Worm (Caenorhabditis elegans) whole organism, L4 larva: Measurements from ENCODE around the gene fbxa-218.
A peak's percentile ranks its signal among the peaks of the same experiment; 100 is the strongest.

ENCODE experiments used
- F26F4.8 ChIP-seq: fragments of 200-800 bp; sonication (Bioruptor generic); conservative IDR thresholded peaks from 2 replicates; pipeline ENCODE4 v1.3.6; 2022; ENCODE audit warnings: missing genetic modification characterization, missing compliant biosample characterization
- F44E2.7 ChIP-seq: fragments of 200-800 bp; sonication (Bioruptor generic); IDR thresholded peaks from 2 replicates; pipeline ENCODE4 v2.1.2; 2022; ENCODE audit warnings: missing genetic modification characterization, missing compliant biosample characterization
- F49E8.2 ChIP-seq: sonication (generic microtip); optimal IDR thresholded peaks from 2 replicates; lab custom pipeline; 2016; ENCODE audit warnings: missing compliant biosample characterization, mild to moderate bottlenecking, missing genetic modification characterization, borderline replicate concordance
- T20F7.1 ChIP-seq: fragments of 200-800 bp; sonication (Bioruptor generic); optimal IDR thresholded peaks from 2 replicates; lab custom pipeline; 2018; ENCODE audit warnings: mild to moderate bottlenecking, missing genetic modification characterization, missing compliant biosample characterization
- T26A8.4 ChIP-seq: fragments of 200-800 bp; sonication (Bioruptor generic); IDR thresholded peaks from 2 replicates; pipeline ENCODE4 v1.3.6; 2022; ENCODE audit warnings: missing genetic modification characterization, missing compliant biosample characterization
- Y75B8A.6 ChIP-seq: fragments of 200-800 bp; sonication (Bioruptor generic); IDR thresholded peaks from 2 replicates; pipeline ENCODE4 v1.3.6; 2022; ENCODE audit warnings: missing genetic modification reagents, missing genetic modification characterization, missing compliant biosample characterization
- ZK546.5 ChIP-seq, 2 experiments: sonication (generic microtip); optimal IDR thresholded peaks; 2 replicates each; lab custom pipeline; 2017; ENCODE audit warnings: missing biosample characterization in 2 of 2, missing genetic modification characterization in 2 of 2
- aha-1 ChIP-seq: fragments of 150-350 bp; peaks from one replicate; lab custom pipeline; 2014; ENCODE audit warnings: missing biosample characterization, missing genetic modification characterization
- ama-1 ChIP-seq: fragments of 150-350 bp; optimal IDR thresholded peaks from 2 replicates; lab custom pipeline; 2014; ENCODE audit warnings: inconsistent platforms, mixed read lengths
- arid-1 ChIP-seq: fragments of 200-800 bp; sonication (Bioruptor generic); conservative IDR thresholded peaks from 2 replicates; pipeline ENCODE4 v1.3.6; 2022; ENCODE audit warnings: missing genetic modification reagents, missing genetic modification characterization, missing compliant biosample characterization
- ceh-82 ChIP-seq: sonication (generic microtip); optimal IDR thresholded peaks from 2 replicates; lab custom pipeline; 2017; ENCODE audit warnings: missing biosample characterization, missing genetic modification characterization
- daf-16 ChIP-seq, 3 experiments: sonication (generic microtip); optimal IDR thresholded peaks; 2 replicates each; lab custom pipeline; 2016 to 2017; ENCODE audit warnings: missing genetic modification characterization in 3 of 3, missing genetic modification reagents in 3 of 3, mild to moderate bottlenecking in 2 of 3, missing compliant biosample characterization in 2 of 3, missing biosample characterization in 1 of 3, moderate library complexity in 1 of 3
- dpl-1 ChIP-seq: fragments of 150-350 bp; optimal IDR thresholded peaks from 2 replicates; lab custom pipeline; 2014; ENCODE audit warnings: missing biosample characterization, missing genetic modification reagents, missing genetic modification characterization
- duxl-1 ChIP-seq: sonication (generic microtip); optimal IDR thresholded peaks from 2 replicates; lab custom pipeline; 2016; ENCODE audit warnings: mild to moderate bottlenecking, missing genetic modification characterization, moderate library complexity, missing compliant biosample characterization; ENCODE audit not compliant: poor library complexity
- dve-1 ChIP-seq: sonication (generic microtip); optimal IDR thresholded peaks from 2 replicates; lab custom pipeline; 2017; ENCODE audit warnings: antibody characterized with exemption, mild to moderate bottlenecking, missing genetic modification characterization, missing compliant biosample characterization; ENCODE audit not compliant: insufficient read depth
- fkh-10 ChIP-seq: fragments of 150-350 bp; optimal IDR thresholded peaks from 2 replicates; lab custom pipeline; 2014; ENCODE audit warnings: missing biosample characterization, missing genetic modification reagents, missing genetic modification characterization
- hif-1 ChIP-seq, 2 experiments: sonication (generic microtip); optimal IDR thresholded peaks; 2 replicates each; lab custom pipeline; 2016 to 2017; ENCODE audit warnings: missing compliant biosample characterization in 2 of 2, missing genetic modification characterization in 2 of 2, missing genetic modification reagents in 2 of 2, missing genotype in 2 of 2, mild to moderate bottlenecking in 1 of 2
- hlh-30 ChIP-seq: sonication (generic microtip); optimal IDR thresholded peaks from 2 replicates; lab custom pipeline; 2017; ENCODE audit warnings: antibody characterized with exemption, mild to moderate bottlenecking, missing genetic modification characterization, missing compliant biosample characterization; ENCODE audit not compliant: insufficient read depth
- hmg-1.1 ChIP-seq: fragments of 200-800 bp; sonication (Bioruptor generic); IDR thresholded peaks from 2 replicates; pipeline ENCODE4 v1.3.6; 2022; ENCODE audit warnings: missing genetic modification reagents, missing genetic modification characterization, missing compliant biosample characterization
- lin-13 ChIP-seq: fragments of 150-350 bp; optimal IDR thresholded peaks from 2 replicates; lab custom pipeline; 2014; ENCODE audit warnings: missing biosample characterization, missing genetic modification reagents, missing genetic modification characterization
- lin-38 ChIP-seq: fragments of 200-800 bp; sonication (Bioruptor generic); IDR thresholded peaks from 2 replicates; pipeline ENCODE4 v1.3.6; 2022; ENCODE audit warnings: missing genetic modification reagents, missing genetic modification characterization, missing compliant biosample characterization
- lsy-2 ChIP-seq, 2 experiments: fragments of 150-350 bp in 1 of 2; sonication (generic microtip) in 1 of 2; optimal IDR thresholded peaks; 2 replicates each; lab custom pipeline; 2014 to 2017; ENCODE audit warnings: missing biosample characterization in 2 of 2, missing genetic modification characterization in 2 of 2
- mdl-1 ChIP-seq, 2 experiments: fragments of 150-350 bp in 1 of 2; sonication (generic microtip) in 1 of 2; optimal IDR thresholded peaks; 2 replicates each; lab custom pipeline; 2014 to 2017; ENCODE audit warnings: missing biosample characterization in 2 of 2, missing genetic modification characterization in 2 of 2
- mdt-29 ChIP-seq: fragments of 200-800 bp; sonication (Bioruptor generic); IDR thresholded peaks from 2 replicates; pipeline ENCODE4 v1.3.6; 2022; ENCODE audit warnings: missing genetic modification reagents, missing genetic modification characterization, missing compliant biosample characterization
- mep-1 ChIP-seq: fragments of 150-350 bp; sonication (generic microtip); optimal IDR thresholded peaks from 3 replicates; lab custom pipeline; 2014; ENCODE audit warnings: missing biosample characterization, missing genetic modification characterization
- mes-2 ChIP-seq: sonication (generic microtip); optimal IDR thresholded peaks from 2 replicates; lab custom pipeline; 2016; ENCODE audit warnings: missing genotype, mild to moderate bottlenecking, missing genetic modification characterization, missing compliant biosample characterization; ENCODE audit not compliant: poor library complexity, severe bottlenecking
- mxl-3 ChIP-seq: fragments of 200-800 bp; sonication (Bioruptor generic); optimal IDR thresholded peaks from 2 replicates; lab custom pipeline; 2018; ENCODE audit warnings: mild to moderate bottlenecking, missing genetic modification characterization, missing compliant biosample characterization
- nhr-102 ChIP-seq: sonication (generic microtip); optimal IDR thresholded peaks from 2 replicates; lab custom pipeline; 2016; ENCODE audit warnings: mild to moderate bottlenecking, missing genetic modification characterization, moderate library complexity, missing compliant biosample characterization
- nhr-25 ChIP-seq: sonication (generic microtip); optimal IDR thresholded peaks from 2 replicates; lab custom pipeline; 2017; ENCODE audit warnings: missing genetic modification characterization, mild to moderate bottlenecking, missing compliant biosample characterization, antibody characterized with exemption, moderate library complexity, borderline replicate concordance; ENCODE audit not compliant: insufficient read depth
- nhr-6 ChIP-seq: fragments of 150-350 bp; optimal IDR thresholded peaks from 2 replicates; lab custom pipeline; 2014; ENCODE audit warnings: missing biosample characterization, missing genetic modification characterization
- nhr-76 ChIP-seq: fragments of 150-350 bp; optimal IDR thresholded peaks from 2 replicates; lab custom pipeline; 2014; ENCODE audit warnings: missing biosample characterization, missing genetic modification characterization
- nhr-77 ChIP-seq: fragments of 150-350 bp; optimal IDR thresholded peaks from 2 replicates; lab custom pipeline; 2014; ENCODE audit warnings: missing biosample characterization, missing genetic modification characterization
- pha-4 ChIP-seq, 2 experiments: fragments of 150-350 bp in 1 of 2; fragments of 200-800 bp in 1 of 2; sonication (Bioruptor generic) in 1 of 2; IDR thresholded peaks in 1 of 2; optimal IDR thresholded peaks in 1 of 2; 2 replicates each; pipeline versions ENCODE4 v1.3.6 to Lab custom; 2014 to 2022; ENCODE audit warnings: missing genetic modification characterization in 2 of 2, missing genetic modification reagents in 2 of 2, missing biosample characterization in 1 of 2, missing compliant biosample characterization in 1 of 2
- rbr-2 ChIP-seq: sonication (generic microtip); optimal IDR thresholded peaks from 2 replicates; lab custom pipeline; 2016; ENCODE audit warnings: missing genotype, missing genetic modification characterization, missing compliant biosample characterization
- sdz-12 ChIP-seq: fragments of 200-800 bp; sonication (Bioruptor generic); optimal IDR thresholded peaks from 2 replicates; lab custom pipeline; 2018; ENCODE audit warnings: mild to moderate bottlenecking, missing genetic modification characterization, missing compliant biosample characterization
- snpc-1.2 ChIP-seq: fragments of 200-800 bp; sonication (Bioruptor generic); IDR thresholded peaks from 2 replicates; pipeline ENCODE4 v1.3.6; 2022; ENCODE audit warnings: missing genetic modification reagents, missing genetic modification characterization, missing compliant biosample characterization
- spr-1 ChIP-seq: sonication (generic microtip); optimal IDR thresholded peaks from 2 replicates; lab custom pipeline; 2016; ENCODE audit warnings: mild to moderate bottlenecking, missing genetic modification characterization, missing compliant biosample characterization
- unc-130 ChIP-seq: sonication (generic microtip); optimal IDR thresholded peaks from 2 replicates; lab custom pipeline; 2016; ENCODE audit warnings: missing genetic modification reagents, missing genetic modification characterization, missing compliant biosample characterization
- vab-7 ChIP-seq: fragments of 200-800 bp; sonication (Bioruptor generic); IDR thresholded peaks from 2 replicates; pipeline ENCODE4 v1.3.6; 2022; ENCODE audit warnings: missing genetic modification reagents, missing genetic modification characterization, missing compliant biosample characterization
- zag-1 ChIP-seq: fragments of 150-350 bp; optimal IDR thresholded peaks from 2 replicates; lab custom pipeline; 2014; ENCODE audit warnings: missing biosample characterization, missing genetic modification characterization
- zfp-2 ChIP-seq: sonication (generic microtip); optimal IDR thresholded peaks from 2 replicates; lab custom pipeline; 2016; ENCODE audit warnings: mild to moderate bottlenecking, missing genetic modification characterization, missing compliant biosample characterization
- zfp-3 ChIP-seq: fragments of 200-800 bp; sonication (Bioruptor generic); conservative IDR thresholded peaks from 2 replicates; pipeline ENCODE4 v1.3.6; 2022; ENCODE audit warnings: missing genetic modification reagents, missing genetic modification characterization, missing compliant biosample characterization

fbxa-218 gene

ce11 chrIII:12445991-12446502 lies 9.7 kb downstream of the fbxa-218 start, which contains the start of gene Y49E10.18 (continued):
- TF ChIP-seq ceh-82 (no peak), sdz-12 (no peak), nhr-77 (tag; lab: Kevin White, UChicago) (no peak), zag-1 (tag; lab: Kevin White, UChicago) (no peak), ZK546.5 (tag; optimal IDR thresholded peaks at IDR 0.05; lab: Kevin White, UChicago) (no peak), F44E2.7 (GFP tag; lab: Robert Waterston, UW) (no peak), T20F7.1 (GFP tag; lab: Kevin White, UChicago) (no peak)

ce11 chrIII:12447563-12447962 lies 11.2 kb downstream of the fbxa-218 start:
- TF ChIP-seq hlh-30 (peak; percentile 23), lin-38 (GFP tag; lab: Robert Waterston, UW) (peak; percentile 64)

- TF ChIP-seq nhr-102 (tag; lab: Kevin White, UChicago) (peak; percentile 14), nhr-76 (tag; lab: Kevin White, UChicago) (no peak), nhr-6 (tag; lab: Kevin White, UChicago) (peak; percentile 63), dpl-1 (GFP tag; lab: Kevin White, UChicago) (peak; percentile 87), hlh-30 (peak; percentile 54), mdt-29 (GFP tag; lab: Robert Waterston, UW) (no peak), arid-1 (peak; percentile 42; the same call in 1 of the 2 replicates), pha-4 (GFP tag; IDR thresholded peaks at IDR 0.05; lab: Robert Waterston, UW) (0 out of 2 replicates have a peak, but pooled peaks have one; percentile 49), pha-4 (tag; optimal IDR thresholded peaks at IDR 0.05; lab: Kevin White, UChicago) (no peak), snpc-1.2 (peak; percentile 30; the same call in 1 of the 2 replicates), hif-1 (tag; optimal IDR thresholded peaks at IDR 0.05; lab: Kevin White, UChicago) (peak in 1 of 2 experiments; percentile 33), unc-130 (peak; percentile 86), mxl-3 (no peak), lsy-2 (tag; optimal IDR thresholded peaks at IDR 0.05; lab: Kevin White, UChicago) (peak in 1 of 2 experiments; percentile 86), spr-1 (tag; lab: Kevin White, UChicago) (peak; percentile 10), lin-13 (GFP tag; lab: Kevin White, UChicago) (peak; percentile 40), rbr-2 (tag; lab: Kevin White, UChicago) (peak; percentile 36), mes-2 (peak; percentile 69), zfp-2 (tag; lab: Kevin White, UChicago) (no peak), nhr-25 (tag; lab: Kevin White, UChicago) (peak; percentile 9), F49E8.2 (tag; lab: Kevin White, UChicago) (peak; percentile 31), hmg-1.1 (peak; percentile 40; the same call in 1 of the 2 replicates), T26A8.4 (GFP tag; lab: Robert Waterston, UW) (0 out of 2 replicates have a peak, but pooled peaks have one; percentile 18), fkh-10 (GFP tag; lab: Kevin White, UChicago) (no peak), Y75B8A.6 (no peak), aha-1 (tag; lab: Kevin White, UChicago) (peak; percentile 81), zfp-3 (GFP tag; lab: Robert Waterston, UW) (0 out of 2 replicates have a peak, but pooled peaks have one; percentile 24), daf-16 (GFP tag; optimal IDR thresholded peaks at IDR 0.05; lab: Kevin White, UChicago) (no peak), daf-16 (tag; optimal IDR thresholded peaks at IDR 0.05; lab: Kevin White, UChicago) (no peak), dve-1 (tag; lab: Kevin White, UChicago) (peak; percentile 24), mep-1 (tag; lab: Kevin White, UChicago) (peak; percentile 69), duxl-1 (tag; lab: Kevin White, UChicago) (peak; percentile 5), F26F4.8 (no peak), ama-1 (lab: Kevin White, UChicago) (peak; percentile 92), lin-38 (GFP tag; lab: Robert Waterston, UW) (peak; percentile 77), vab-7 (GFP tag; lab: Robert Waterston, UW) (no peak), mdl-1 (tag; optimal IDR thresholded peaks at IDR 0.05; lab: Kevin White, UChicago) (no peak)
These were observed 17.0 kb downstream of the fbxa-218 start, which contains the start of gene ani-1 for ce11 chrIII:12453315-12453714. ani-1 (minus strand) TSS chrIII:12453375.
